Fruit fly (Drosophila melanogaster): Measurements from ENCODE around the gene CG33687.

dm6 chr3L:16208839-16209612 lies 11.4 kb downstream of the CG33687 start:
- TF ChIP-seq br (GFP tag; optimal IDR thresholded peaks at IDR 0.05): no peak
- TF ChIP-seq OdsH (GFP tag; optimal IDR thresholded peaks at IDR 0.05): no peak
- TF ChIP-seq Abd-B (GFP tag; optimal IDR thresholded peaks at IDR 0.05): no peak
- TF ChIP-seq Rel (GFP tag; optimal IDR thresholded peaks at IDR 0.05): no peak
- TF ChIP-seq Rel (tag; optimal IDR thresholded peaks at IDR 0.05): no peak
- TF ChIP-seq h (GFP tag; optimal IDR thresholded peaks at IDR 0.05): no peak
- TF ChIP-seq Jra (GFP tag; optimal IDR thresholded peaks at IDR 0.05): no peak
- TF ChIP-seq ey (GFP tag; optimal IDR thresholded peaks at IDR 0.05): no peak
- TF ChIP-seq psq (GFP tag; optimal IDR thresholded peaks at IDR 0.05): no peak
- peak; percentile 16 for TF ChIP-seq dmrt93B (GFP tag; optimal IDR thresholded peaks at IDR 0.05)
